Worm (Caenorhabditis elegans) whole organism, L1 larva: ENCODE results near the gene W03G11.2.

Experiments used
- F16B12.6 ChIP-seq: fragments of 150-350 bp; optimal IDR thresholded peaks from 2 replicates; lab custom pipeline; 2014; ENCODE audit warnings: missing biosample characterization, missing genetic modification characterization
- aha-1 ChIP-seq: fragments of 150-350 bp; optimal IDR thresholded peaks from 2 replicates; lab custom pipeline; 2014; ENCODE audit warnings: missing biosample characterization, missing genetic modification characterization
- aly-2 ChIP-seq: fragments of 150-350 bp; optimal IDR thresholded peaks from 2 replicates; lab custom pipeline; 2014; ENCODE audit warnings: missing biosample characterization, missing genetic modification characterization
- blmp-1 ChIP-seq: fragments of 150-350 bp; optimal IDR thresholded peaks from 2 replicates; lab custom pipeline; 2014; ENCODE audit warnings: missing biosample characterization, missing genetic modification characterization
- ceh-63 ChIP-seq: fragments of 200-800 bp; sonication (Bioruptor generic); optimal IDR thresholded peaks from 2 replicates; lab custom pipeline; 2018; ENCODE audit warnings: mild to moderate bottlenecking, missing genetic modification characterization, missing compliant biosample characterization
- ceh-88 ChIP-seq: fragments of 200-800 bp; sonication (Bioruptor generic); IDR thresholded peaks from 2 replicates; pipeline ENCODE4 v1.3.6; 2022; ENCODE audit warnings: missing genetic modification characterization, missing compliant biosample characterization
- efl-1 ChIP-seq, 4 experiments: fragments of 150-350 bp; optimal IDR thresholded peaks in 3 of 4; peaks in 1 of 4; 1 replicate in 1 of 4; 2 replicates in 3 of 4; lab custom pipeline; 2014; ENCODE audit warnings: missing biosample characterization in 2 of 4, missing genetic modification characterization in 2 of 4, missing genetic modification reagents in 2 of 4
- egl-13 ChIP-seq: sonication (generic microtip); optimal IDR thresholded peaks from 2 replicates; lab custom pipeline; 2016; ENCODE audit warnings: missing genotype, missing genetic modification reagents, missing genetic modification characterization, missing compliant biosample characterization
- egl-27 ChIP-seq, 2 experiments: fragments of 150-350 bp in 1 of 2; sonication (generic microtip); optimal IDR thresholded peaks; 3 replicates each; lab custom pipeline; 2017 to 2018; ENCODE audit warnings: missing biosample characterization in 2 of 2, missing genetic modification characterization in 2 of 2, missing genetic modification reagents in 2 of 2
- elt-3 ChIP-seq, 6 experiments: fragments of 150-350 bp in 1 of 6; sonication (generic microtip); optimal IDR thresholded peaks; 2 replicates each; lab custom pipeline; 2017 to 2018; ENCODE audit warnings: missing biosample characterization in 6 of 6, missing genetic modification characterization in 6 of 6, inconsistent platforms in 1 of 6
- ets-5 ChIP-seq: fragments of 200-800 bp; sonication (Bioruptor generic); IDR thresholded peaks from 2 replicates; pipeline ENCODE4 v1.3.6; 2022; ENCODE audit warnings: missing genetic modification characterization, missing compliant biosample characterization
- fkh-4 ChIP-seq: sonication (generic microtip); optimal IDR thresholded peaks from 2 replicates; lab custom pipeline; 2016; ENCODE audit warnings: missing compliant biosample characterization, missing genetic modification characterization, borderline replicate concordance
- fkh-8 ChIP-seq: sonication (generic microtip); optimal IDR thresholded peaks from 2 replicates; lab custom pipeline; 2016; ENCODE audit warnings: mild to moderate bottlenecking, missing genetic modification characterization, missing compliant biosample characterization
- hlh-17 ChIP-seq: fragments of 200-800 bp; sonication (Bioruptor generic); optimal IDR thresholded peaks from 2 replicates; lab custom pipeline; 2018; ENCODE audit warnings: missing genetic modification characterization, mild to moderate bottlenecking, missing compliant biosample characterization, moderate library complexity, borderline replicate concordance
- irx-1 ChIP-seq: sonication (generic microtip); optimal IDR thresholded peaks from 2 replicates; lab custom pipeline; 2016; ENCODE audit warnings: missing genetic modification characterization, missing compliant biosample characterization
- jun-1 ChIP-seq: fragments of 150-350 bp; optimal IDR thresholded peaks from 2 replicates; lab custom pipeline; 2014; ENCODE audit warnings: missing biosample characterization, missing genetic modification reagents, missing genetic modification characterization
- lin-14 ChIP-seq: fragments of 200-800 bp; sonication (Bioruptor generic); optimal IDR thresholded peaks from 2 replicates; lab custom pipeline; 2018; ENCODE audit warnings: mild to moderate bottlenecking, missing genetic modification characterization, moderate library complexity, missing compliant biosample characterization
- lin-35 ChIP-seq, 2 experiments: fragments of 150-350 bp; optimal IDR thresholded peaks; 2 replicates each; lab custom pipeline; 2014; ENCODE audit warnings: missing biosample characterization in 2 of 2, missing genetic modification characterization in 2 of 2, missing genetic modification reagents in 2 of 2
- mab-9 ChIP-seq: fragments of 200-800 bp; sonication (Bioruptor generic); IDR thresholded peaks from 2 replicates; pipeline ENCODE4 v1.3.6; 2022; ENCODE audit warnings: missing genetic modification reagents, missing genetic modification characterization, missing compliant biosample characterization
- nhr-11 ChIP-seq: fragments of 150-350 bp; optimal IDR thresholded peaks from 2 replicates; lab custom pipeline; 2014; ENCODE audit warnings: missing biosample characterization, missing genetic modification characterization
- nhr-12 ChIP-seq: sonication (generic microtip); optimal IDR thresholded peaks from 2 replicates; lab custom pipeline; 2017; ENCODE audit warnings: missing biosample characterization, missing genetic modification characterization
- nhr-19 ChIP-seq: fragments of 200-800 bp; sonication (Bioruptor generic); conservative IDR thresholded peaks from 2 replicates; pipeline ENCODE4 v1.3.6; 2022; ENCODE audit warnings: missing genetic modification characterization, missing compliant biosample characterization
- nhr-20 ChIP-seq: sonication (generic microtip); optimal IDR thresholded peaks from 2 replicates; lab custom pipeline; 2016; ENCODE audit warnings: mild to moderate bottlenecking, missing genetic modification characterization, missing compliant biosample characterization
- nhr-28 ChIP-seq: fragments of 150-350 bp; optimal IDR thresholded peaks from 2 replicates; lab custom pipeline; 2014; ENCODE audit warnings: missing biosample characterization, missing genetic modification characterization
- nhr-47 ChIP-seq: sonication (generic microtip); optimal IDR thresholded peaks from 2 replicates; lab custom pipeline; 2016; ENCODE audit warnings: mild to moderate bottlenecking, missing genetic modification characterization, moderate library complexity, missing compliant biosample characterization
- nhr-71 ChIP-seq: sonication (generic microtip); optimal IDR thresholded peaks from 2 replicates; lab custom pipeline; 2016; ENCODE audit warnings: mild to moderate bottlenecking, missing genetic modification characterization, moderate library complexity, missing compliant biosample characterization
- nhr-77 ChIP-seq: fragments of 150-350 bp; optimal IDR thresholded peaks from 2 replicates; lab custom pipeline; 2014; ENCODE audit warnings: missing biosample characterization, missing genetic modification characterization
- nhr-84 ChIP-seq: sonication (generic microtip); optimal IDR thresholded peaks from 2 replicates; lab custom pipeline; 2017; ENCODE audit warnings: missing biosample characterization, missing genetic modification characterization
- nhr-85 ChIP-seq: sonication (generic microtip); peaks from one replicate; lab custom pipeline; 2016; ENCODE audit warnings: missing genetic modification characterization, inconsistent platforms, missing compliant biosample characterization
- nhr-90 ChIP-seq: sonication (generic microtip); optimal IDR thresholded peaks from 2 replicates; lab custom pipeline; 2016; ENCODE audit warnings: mild to moderate bottlenecking, missing genetic modification characterization, missing compliant biosample characterization; ENCODE audit not compliant: poor library complexity
- pag-3 ChIP-seq: sonication (generic microtip); optimal IDR thresholded peaks from 2 replicates; lab custom pipeline; 2017; ENCODE audit warnings: missing genetic modification characterization, mild to moderate bottlenecking, missing compliant biosample characterization, antibody characterized with exemption, borderline replicate concordance; ENCODE audit not compliant: insufficient read depth
- pax-3 ChIP-seq: fragments of 200-800 bp; sonication (Bioruptor generic); optimal IDR thresholded peaks from 2 replicates; lab custom pipeline; 2018; ENCODE audit warnings: mild to moderate bottlenecking, missing genetic modification characterization, moderate library complexity, missing compliant biosample characterization
- skn-1 ChIP-seq: fragments of 150-350 bp; optimal IDR thresholded peaks from 2 replicates; lab custom pipeline; 2014; ENCODE audit warnings: missing biosample characterization, missing genetic modification characterization
- sox-4 ChIP-seq: sonication (generic microtip); optimal IDR thresholded peaks from 2 replicates; lab custom pipeline; 2016; ENCODE audit warnings: missing genetic modification characterization, missing compliant biosample characterization
- sup-37 ChIP-seq: fragments of 200-800 bp; sonication (Bioruptor generic); optimal IDR thresholded peaks from 2 replicates; lab custom pipeline; 2018; ENCODE audit warnings: mild to moderate bottlenecking, missing genetic modification characterization, missing compliant biosample characterization
- swsn-7 ChIP-seq: sonication (generic microtip); optimal IDR thresholded peaks from 2 replicates; lab custom pipeline; 2016; ENCODE audit warnings: missing genetic modification characterization, missing compliant biosample characterization
- unc-130 ChIP-seq: fragments of 150-350 bp; optimal IDR thresholded peaks from 2 replicates; lab custom pipeline; 2017; ENCODE audit warnings: missing biosample characterization, missing genetic modification characterization, inconsistent platforms
- unc-30 ChIP-seq: sonication (generic microtip); optimal IDR thresholded peaks from 2 replicates; lab custom pipeline; 2017; ENCODE audit warnings: missing biosample characterization, missing genetic modification characterization
- unc-62 ChIP-seq: fragments of 150-350 bp; optimal IDR thresholded peaks from 2 replicates; lab custom pipeline; 2014; ENCODE audit warnings: missing biosample characterization, missing genetic modification reagents, missing genetic modification characterization
- zag-1 ChIP-seq: fragments of 150-350 bp; optimal IDR thresholded peaks from 2 replicates; lab custom pipeline; 2014; ENCODE audit warnings: missing biosample characterization, missing genetic modification characterization
- zip-4 ChIP-seq: fragments of 200-800 bp; sonication (Bioruptor generic); optimal IDR thresholded peaks from 2 replicates; lab custom pipeline; 2018; ENCODE audit warnings: mild to moderate bottlenecking, missing genetic modification characterization, moderate library complexity, missing compliant biosample characterization

The W03G11.2 gene

ce11 chrX:12104630-12105029 lies 3.8 kb downstream of the W03G11.2 start, which contains the start of gene col-181:
Gene col-181, plus strand, starts transcription at chrX:12104930.
- no peak for TF ChIP-seq nhr-71 (tag; lab: Kevin White, UChicago)
- TF ChIP-seq ets-5 (GFP tag; lab: Robert Waterston, UW): no peak
- no peak for TF ChIP-seq unc-30
- no peak for TF ChIP-seq ceh-88 (GFP tag; lab: Robert Waterston, UW)
- TF ChIP-seq pag-3: peak; percentile 7
- no peak for TF ChIP-seq zip-4 (GFP tag; lab: Kevin White, UChicago)

ce11 chrX:12103712-12104111 lies 4.7 kb downstream of the W03G11.2 start, which contains the start of gene W03G11.3:
Gene W03G11.3, minus strand, starts transcription at chrX:12103812.
- no peak for TF ChIP-seq aha-1 (tag; lab: Kevin White, UChicago)
- TF ChIP-seq ceh-63: no peak
- TF ChIP-seq nhr-28 (tag; lab: Kevin White, UChicago): no peak
- no peak for TF ChIP-seq egl-27 (tag; optimal IDR thresholded peaks at IDR 0.05; lab: Kevin White, UChicago)
- no peak for TF ChIP-seq pax-3 (tag; lab: Kevin White, UChicago)
- no peak for TF ChIP-seq nhr-77
- no peak for TF ChIP-seq skn-1 (tag; lab: Kevin White, UChicago)
- TF ChIP-seq F16B12.6: no peak
- TF ChIP-seq nhr-19 (GFP tag; lab: Robert Waterston, UW): no peak
- no peak for TF ChIP-seq sup-37 (GFP tag; lab: Kevin White, UChicago)
- no peak for TF ChIP-seq hlh-17 (GFP tag; lab: Kevin White, UChicago)
- no peak for TF ChIP-seq elt-3 (tag; optimal IDR thresholded peaks at IDR 0.05; lab: Kevin White, UChicago)
- no peak for TF ChIP-seq lin-14 (GFP tag; lab: Kevin White, UChicago)
- TF ChIP-seq nhr-90 (tag; lab: Kevin White, UChicago): no peak
- TF ChIP-seq sox-4: no peak

ce11 chrX:12097995-12098394 lies 10.4 kb downstream of the W03G11.2 start:
- TF ChIP-seq aly-2 (tag; lab: Kevin White, UChicago) (no peak), zip-4 (GFP tag; lab: Kevin White, UChicago) (no peak), swsn-7 (tag; lab: Kevin White, UChicago) (no peak), fkh-8 (tag; lab: Kevin White, UChicago) (no peak), zag-1 (no peak), blmp-1 (no peak), lin-35 (GFP tag; optimal IDR thresholded peaks at IDR 0.05; lab: Kevin White, UChicago) (no peak), sup-37 (GFP tag; lab: Kevin White, UChicago) (no peak), irx-1 (tag; lab: Kevin White, UChicago) (no peak), nhr-47 (no peak), nhr-12 (tag; lab: Kevin White, UChicago) (no peak)

ce11 chrX:12095200-12095599 lies 13.2 kb downstream of the W03G11.2 start:
- TF ChIP-seq efl-1 (optimal IDR thresholded peaks at IDR 0.05; lab: Kevin White, UChicago) (no peak), efl-1 (GFP tag; optimal IDR thresholded peaks at IDR 0.05 in 1 of 2; lab: Kevin White, UChicago) (peak in 1 of 2 experiments; percentile 58), nhr-84 (tag; lab: Kevin White, UChicago) (no peak)
- TF ChIP-seq, all 84 proteins: peak for 1

- TF ChIP-seq jun-1 (tag; lab: Kevin White, UChicago): no peak
- TF ChIP-seq egl-27 (tag; optimal IDR thresholded peaks at IDR 0.05; lab: Kevin White, UChicago): no peak
- TF ChIP-seq unc-130: no peak
- no peak for TF ChIP-seq nhr-11 (tag; lab: Kevin White, UChicago)
- TF ChIP-seq lin-35 (GFP tag; optimal IDR thresholded peaks at IDR 0.05; lab: Kevin White, UChicago): no peak
- no peak for TF ChIP-seq swsn-7 (tag; lab: Kevin White, UChicago)
- no peak for TF ChIP-seq nhr-28 (tag; lab: Kevin White, UChicago)
- no peak for TF ChIP-seq unc-62
- TF ChIP-seq pag-3: no peak
- TF ChIP-seq nhr-20 (tag; lab: Kevin White, UChicago): no peak
- no peak for TF ChIP-seq nhr-85 (tag; lab: Kevin White, UChicago)
- no peak for TF ChIP-seq fkh-4
- no peak for TF ChIP-seq mab-9 (GFP tag; lab: Robert Waterston, UW)
- no peak for TF ChIP-seq unc-30
- TF ChIP-seq zip-4 (GFP tag; lab: Kevin White, UChicago): no peak
- TF ChIP-seq nhr-90 (tag; lab: Kevin White, UChicago): no peak
- TF ChIP-seq zag-1: no peak
- no peak for TF ChIP-seq egl-13 (tag; lab: Kevin White, UChicago)
These were observed 14.4 kb downstream of the W03G11.2 start for ce11 chrX:12093992-12094391.
